Fruit fly (Drosophila melanogaster): ENCODE data around the gene CG33296.

- no peak for TF ChIP-seq psq (optimal IDR thresholded peaks at IDR 0.05)
- TF ChIP-seq ttk (optimal IDR thresholded peaks at IDR 0.05), result no peak
- no peak for TF ChIP-seq h (optimal IDR thresholded peaks at IDR 0.05)
- TF ChIP-seq Myc (optimal IDR thresholded peaks at IDR 0.05), result no peak
- no peak for TF ChIP-seq Sin3A (optimal IDR thresholded peaks at IDR 0.05)
Measured at dm6 chr2L:7754539-7754938, 38.1 kb upstream of the CG33296 start.
